Fruit fly (Drosophila melanogaster): ENCODE results near the gene CG3857.

CG3857 gene

dm6 chrX:1901605-1902136 is 38.2 kb downstream of the CG3857 start, which contains the start of gene Ldaf1 (continued):
- TF ChIP-seq B-H1 (GFP tag; IDR thresholded peaks at IDR 0.05) (no peak), sc (optimal IDR thresholded peaks at IDR 0.05) (no peak), sc (GFP tag; optimal IDR thresholded peaks at IDR 0.05) (no peak), CG43689 (GFP tag; IDR thresholded peaks at IDR 0.05) (no peak), CG2120 (GFP tag; optimal IDR thresholded peaks at IDR 0.05) (peak; percentile 7), CG5180 (GFP tag; optimal IDR thresholded peaks at IDR 0.05) (no peak), fd96Cb (tag; optimal IDR thresholded peaks at IDR 0.05) (no peak), phol (tag; optimal IDR thresholded peaks at IDR 0.05) (peak; percentile 5), CG11723 (GFP tag; optimal IDR thresholded peaks at IDR 0.05) (no peak), Ets97D (GFP tag; optimal IDR thresholded peaks at IDR 0.05) (no peak), Fer2 (tag; optimal IDR thresholded peaks at IDR 0.05) (no peak), oc (tag; optimal IDR thresholded peaks at IDR 0.05) (no peak), Six4 (GFP tag; optimal IDR thresholded peaks at IDR 0.05) (no peak), scrt (GFP tag; optimal IDR thresholded peaks at IDR 0.05) (peak; percentile 36), pb (GFP tag; optimal IDR thresholded peaks at IDR 0.05) (no peak), CG17359 (tag; optimal IDR thresholded peaks at IDR 0.05) (no peak)

dm6 chrX:1900123-1900818 is 39.6 kb downstream of the CG3857 start, which contains the start of gene arm:
arm (minus strand) TSS chrX:1900646.
- TF ChIP-seq CG8944 (GFP tag; optimal IDR thresholded peaks at IDR 0.05) (no peak), CG8089 (GFP tag; optimal IDR thresholded peaks at IDR 0.05) (no peak), CG43689 (GFP tag; IDR thresholded peaks at IDR 0.05) (no peak), CG11398 (GFP tag; optimal IDR thresholded peaks at IDR 0.05) (no peak), CG2116 (GFP tag; optimal IDR thresholded peaks at IDR 0.05) (peak; percentile 11), Poxn (GFP tag; IDR thresholded peaks at IDR 0.05) (no peak), CG17802 (tag; optimal IDR thresholded peaks at IDR 0.05) (peak; percentile 24), CG12659 (GFP tag; optimal IDR thresholded peaks at IDR 0.05) (peak; percentile 6), Ets65A (GFP tag) (peak; percentile 53), CG2120 (GFP tag; optimal IDR thresholded peaks at IDR 0.05) (peak; percentile 43), Myb (GFP tag; optimal IDR thresholded peaks at IDR 0.05) (no peak), Xbp1 (GFP tag; optimal IDR thresholded peaks at IDR 0.05) (no peak), CG3847 (GFP tag; IDR thresholded peaks at IDR 0.05) (0 out of 2 replicates have a peak, but pooled peaks have one; percentile 10), CG7372 (GFP tag; IDR thresholded peaks at IDR 0.05) (no peak), CG11723 (GFP tag; optimal IDR thresholded peaks at IDR 0.05) (no peak), CG15601 (tag; optimal IDR thresholded peaks at IDR 0.05) (no peak), CG10267 (tag; optimal IDR thresholded peaks at IDR 0.05) (peak; percentile 19), exex (tag; optimal IDR thresholded peaks at IDR 0.05) (no peak), Dref (GFP tag; IDR thresholded peaks at IDR 0.05) (peak; percentile 65), CG30403 (GFP tag; optimal IDR thresholded peaks at IDR 0.05) (peak; percentile 21), mld (GFP tag; IDR thresholded peaks at IDR 0.05; ENCODE audit: partially characterized antibody) (no peak), dati (GFP tag; IDR thresholded peaks at IDR 0.05) (no peak), CG12155 (GFP tag; optimal IDR thresholded peaks at IDR 0.05) (no peak), amos (GFP tag; IDR thresholded peaks at IDR 0.05; ENCODE audit: partially characterized antibody) (peak; percentile 26; the same call in 1 of the 2 replicates), Pdp1 (GFP tag; optimal IDR thresholded peaks at IDR 0.05) (peak in 1 of 2 experiments; percentile 21), CG9932 (GFP tag; IDR thresholded peaks at IDR 0.05) (0 out of 2 replicates have a peak, but pooled peaks have one; percentile 42), ci (GFP tag; IDR thresholded peaks at IDR 0.05) (no peak), CG4820 (GFP tag; optimal IDR thresholded peaks at IDR 0.05) (peak; percentile 26), CG7839 (tag; optimal IDR thresholded peaks at IDR 0.05) (no peak), her (GFP tag; optimal IDR thresholded peaks at IDR 0.05) (no peak), CG4617 (GFP tag; optimal IDR thresholded peaks at IDR 0.05; ENCODE audit: borderline replicate concordance) (peak; percentile 19), BtbVII (GFP tag; optimal IDR thresholded peaks at IDR 0.05) (no peak), Nf-YB (GFP tag; optimal IDR thresholded peaks at IDR 0.05) (no peak), CG17186 (GFP tag; optimal IDR thresholded peaks at IDR 0.05) (peak; percentile 61), wek (GFP tag; optimal IDR thresholded peaks at IDR 0.05) (no peak)

All from whole organism, embryonic.